Fruit fly (Drosophila melanogaster) whole organism, embryonic: ENCODE results near the gene CG42716.

Source experiments
- Adf1 ChIP-seq: fragments of 200-800 bp; sonication (Bioruptor generic); IDR thresholded peaks from 2 replicates; pipeline ENCODE4 v1.3.6; 2022; ENCODE audit warnings: missing biosample characterization, missing genetic modification characterization
- CG10959 ChIP-seq: fragments of 200-800 bp; sonication (Bioruptor generic); IDR thresholded peaks from 2 replicates; pipeline ENCODE4 v1.3.6; 2022; ENCODE audit warnings: missing biosample characterization, missing genetic modification characterization
- CG11247 ChIP-seq: fragments of 200-800 bp; sonication (Bioruptor generic); IDR thresholded peaks from 2 replicates; pipeline ENCODE4 v1.3.6; 2022; ENCODE audit warnings: missing biosample characterization, missing genetic modification characterization
- CG11560 ChIP-seq: fragments of 200-800 bp; sonication (Bioruptor generic); IDR thresholded peaks from 3 replicates; pipeline ENCODE4 v1.3.6; 2022; ENCODE audit warnings: missing biosample characterization, missing genetic modification characterization
- CG15073 ChIP-seq: fragments of 200-800 bp; sonication (Bioruptor generic); optimal IDR thresholded peaks from 2 replicates; lab custom pipeline; 2016; ENCODE audit warnings: missing biosample characterization, missing genetic modification characterization
- CG17186 ChIP-seq: fragments of 200-800 bp; sonication (Bioruptor generic); optimal IDR thresholded peaks from 3 replicates; lab custom pipeline; 2017; ENCODE audit warnings: missing biosample characterization, missing genetic modification reagents, missing genetic modification characterization
- CG17359 ChIP-seq: fragments of 200-800 bp; sonication (Bioruptor generic); optimal IDR thresholded peaks from 3 replicates; lab custom pipeline; 2018; ENCODE audit warnings: missing biosample characterization, mild to moderate bottlenecking, missing genetic modification characterization, moderate library complexity
- CG17802 ChIP-seq: fragments of 200-800 bp; sonication (Bioruptor generic); optimal IDR thresholded peaks from 2 replicates; lab custom pipeline; 2018; ENCODE audit warnings: missing biosample characterization, mild to moderate bottlenecking, missing genetic modification characterization, moderate library complexity
- CG18262 ChIP-seq: fragments of 200-800 bp; optimal IDR thresholded peaks from 3 replicates; lab custom pipeline; 2019; ENCODE audit warnings: missing biosample characterization, mild to moderate bottlenecking, missing genetic modification characterization, moderate library complexity
- CG3163 ChIP-seq: fragments of 200-800 bp; sonication (Bioruptor generic); optimal IDR thresholded peaks from 3 replicates; lab custom pipeline; 2016; ENCODE audit warnings: missing biosample characterization, missing genetic modification characterization
- CG3281 ChIP-seq: fragments of 200-800 bp; sonication (Bioruptor generic); optimal IDR thresholded peaks from 3 replicates; lab custom pipeline; 2017; ENCODE audit warnings: missing biosample characterization, mild to moderate bottlenecking, missing genetic modification characterization
- CG34376 ChIP-seq: fragments of 200-800 bp; sonication (Bioruptor generic); optimal IDR thresholded peaks from 2 replicates; lab custom pipeline; 2018; ENCODE audit warnings: missing biosample characterization, mild to moderate bottlenecking, missing genetic modification characterization
- CG3726 ChIP-seq: fragments of 200-800 bp; sonication (Bioruptor generic); IDR thresholded peaks from 3 replicates; pipeline ENCODE4, ENCODE4 v1.3.6; 2022; ENCODE audit warnings: missing biosample characterization, missing genetic modification characterization
- CG43689 ChIP-seq: fragments of 200-800 bp; sonication (Bioruptor generic); IDR thresholded peaks from 2 replicates; pipeline ENCODE4 v1.3.6; 2022; ENCODE audit warnings: missing biosample characterization, missing genetic modification characterization
- CG6654 ChIP-seq: fragments of 200-800 bp; sonication (Bioruptor generic); optimal IDR thresholded peaks from 2 replicates; lab custom pipeline; 2017; ENCODE audit warnings: missing biosample characterization, mild to moderate bottlenecking, missing genetic modification characterization
- CG8924 ChIP-seq: fragments of 200-800 bp; optimal IDR thresholded peaks from 3 replicates; lab custom pipeline; 2019; ENCODE audit warnings: missing biosample characterization, mild to moderate bottlenecking, missing genetic modification characterization, moderate library complexity
- Chrac-16 ChIP-seq: fragments of 200-800 bp; sonication (Bioruptor generic); optimal IDR thresholded peaks from 3 replicates; lab custom pipeline; 2016; ENCODE audit warnings: missing biosample characterization, missing genetic modification characterization
- Ets65A ChIP-seq: fragments of 200-800 bp; sonication (Bioruptor generic); peaks from one replicate; lab custom pipeline; 2016; ENCODE audit warnings: missing biosample characterization, missing genetic modification characterization
- Gsc ChIP-seq: fragments of 200-800 bp; sonication (Bioruptor generic); IDR thresholded peaks from 2 replicates; pipeline ENCODE4 v1.3.6; 2022; ENCODE audit warnings: missing biosample characterization, missing genetic modification characterization
- HLH3B ChIP-seq: fragments of 200-800 bp; sonication (Bioruptor generic); IDR thresholded peaks from 2 replicates; pipeline ENCODE4 v1.3.6; 2022; ENCODE audit warnings: missing biosample characterization, missing genetic modification characterization
- Lhr ChIP-seq: fragments of 200-800 bp; sonication (Bioruptor generic); optimal IDR thresholded peaks from 3 replicates; lab custom pipeline; 2017; ENCODE audit warnings: mild to moderate bottlenecking, missing biosample characterization, missing genetic modification reagents, missing genetic modification characterization
- MBD-R2 ChIP-seq: fragments of 200-800 bp; sonication (Bioruptor generic); IDR thresholded peaks from 2 replicates; pipeline ENCODE4 v1.3.6; 2022; ENCODE audit warnings: missing biosample characterization, missing genetic modification characterization
- NFAT ChIP-seq: fragments of 200-800 bp; sonication (Bioruptor generic); IDR thresholded peaks from 2 replicates; pipeline ENCODE4 v1.3.6; 2022; ENCODE audit warnings: missing biosample characterization, missing genetic modification characterization
- NK7.1 ChIP-seq: fragments of 200-800 bp; sonication (Bioruptor generic); optimal IDR thresholded peaks from 3 replicates; lab custom pipeline; 2016; ENCODE audit warnings: missing biosample characterization, missing genetic modification characterization
- Pdp1 ChIP-seq, 2 experiments: fragments of 200-800 bp; sonication (Bioruptor generic); optimal IDR thresholded peaks; 3 replicates each; lab custom pipeline; 2016; ENCODE audit warnings: missing biosample characterization in 2 of 2, missing genetic modification characterization in 2 of 2, mild to moderate bottlenecking in 1 of 2, moderate library complexity in 1 of 2
- Rx ChIP-seq: fragments of 200-800 bp; sonication (Bioruptor generic); IDR thresholded peaks from 2 replicates; pipeline ENCODE4 v1.3.6; 2022; ENCODE audit warnings: missing biosample characterization, missing genetic modification characterization
- Side ChIP-seq: fragments of 200-800 bp; sonication (Bioruptor generic); optimal IDR thresholded peaks from 2 replicates; lab custom pipeline; 2016; ENCODE audit warnings: missing biosample characterization, missing genetic modification characterization
- Sin3A ChIP-seq: fragments of >200 bp; optimal IDR thresholded peaks from 2 replicates; lab custom pipeline; 2018
- Sry-β ChIP-seq: fragments of 200-800 bp; sonication (Bioruptor generic); optimal IDR thresholded peaks from 2 replicates; lab custom pipeline; 2018; ENCODE audit warnings: missing biosample characterization, mild to moderate bottlenecking, missing genetic modification characterization, moderate library complexity
- Taf1 ChIP-seq: fragments of 200-800 bp; sonication (Bioruptor generic); IDR thresholded peaks from 2 replicates; pipeline ENCODE4 v1.3.6; 2022; ENCODE audit warnings: missing biosample characterization, missing genetic modification characterization
- YL-1 ChIP-seq: fragments of 200-800 bp; sonication (Bioruptor generic); optimal IDR thresholded peaks from 3 replicates; lab custom pipeline; 2017; ENCODE audit warnings: missing biosample characterization, mild to moderate bottlenecking, missing genetic modification characterization
- ap ChIP-seq: fragments of 200-800 bp; sonication (Bioruptor generic); IDR thresholded peaks from 2 replicates; pipeline ENCODE4 v1.3.6; 2022; ENCODE audit warnings: missing biosample characterization, missing genetic modification characterization
- chif ChIP-seq, 2 experiments: fragments of 200-800 bp; sonication (Bioruptor generic); optimal IDR thresholded peaks; 3 replicates each; lab custom pipeline; 2016; ENCODE audit warnings: missing biosample characterization in 2 of 2, missing genetic modification characterization in 2 of 2
- crc ChIP-seq: fragments of 200-800 bp; sonication (Bioruptor generic); optimal IDR thresholded peaks from 2 replicates; lab custom pipeline; 2016; ENCODE audit warnings: missing biosample characterization, missing genetic modification characterization
- croc ChIP-seq: fragments of 200-800 bp; sonication (Bioruptor generic); conservative IDR thresholded peaks from 3 replicates; pipeline ENCODE4 v1.3.6; 2022; ENCODE audit warnings: missing biosample characterization, missing genetic modification characterization
- gcm ChIP-seq: fragments of 200-800 bp; sonication (Bioruptor generic); optimal IDR thresholded peaks from 2 replicates; lab custom pipeline; 2019; ENCODE audit warnings: missing biosample characterization, mild to moderate bottlenecking, missing genetic modification characterization, moderate library complexity
- gt ChIP-seq: fragments of 200-800 bp; sonication (Bioruptor generic); IDR thresholded peaks from 2 replicates; pipeline ENCODE4 v1.3.6; 2022; ENCODE audit warnings: missing biosample characterization, missing genetic modification characterization
- h ChIP-seq: fragments of >200 bp; optimal IDR thresholded peaks from 2 replicates; lab custom pipeline; 2017
- hb ChIP-seq: fragments of 200-800 bp; sonication (Bioruptor generic); IDR thresholded peaks from 3 replicates; pipeline ENCODE4 v1.3.6; 2022; ENCODE audit warnings: missing biosample characterization, missing genetic modification characterization; ENCODE audit not compliant: partially characterized antibody
- lbe ChIP-seq: fragments of 200-800 bp; sonication (Bioruptor generic); optimal IDR thresholded peaks from 2 replicates; lab custom pipeline; 2016; ENCODE audit warnings: missing biosample characterization, mild to moderate bottlenecking, missing genetic modification characterization
- nerfin-2 ChIP-seq: fragments of 200-800 bp; sonication (Bioruptor generic); IDR thresholded peaks from 2 replicates; pipeline ENCODE4 v1.3.6; 2022; ENCODE audit warnings: missing biosample characterization, missing genetic modification characterization; ENCODE audit not compliant: partially characterized antibody
- org-1 ChIP-seq: fragments of 200-800 bp; sonication (Bioruptor generic); optimal IDR thresholded peaks from 2 replicates; lab custom pipeline; 2017; ENCODE audit warnings: missing biosample characterization, missing genetic modification characterization
- pita ChIP-seq: fragments of 200-800 bp; sonication (Bioruptor generic); optimal IDR thresholded peaks from 2 replicates; lab custom pipeline; 2017; ENCODE audit warnings: missing biosample characterization, mild to moderate bottlenecking, missing genetic modification characterization
- pnt ChIP-seq: fragments of 200-800 bp; sonication (Bioruptor generic); optimal IDR thresholded peaks from 3 replicates; lab custom pipeline; 2016; ENCODE audit warnings: missing biosample characterization, missing genetic modification characterization
- run ChIP-seq: fragments of 200-800 bp; sonication (Bioruptor generic); optimal IDR thresholded peaks from 3 replicates; lab custom pipeline; 2018; ENCODE audit warnings: missing biosample characterization, mild to moderate bottlenecking, missing genetic modification characterization
- sd ChIP-seq: fragments of 200-800 bp; sonication (Bioruptor generic); optimal IDR thresholded peaks from 3 replicates; lab custom pipeline; 2018; ENCODE audit warnings: missing biosample characterization, mild to moderate bottlenecking, missing genetic modification characterization, moderate library complexity
- shn ChIP-seq: fragments of 200-800 bp; sonication (Bioruptor generic); optimal IDR thresholded peaks from 3 replicates; lab custom pipeline; 2016; ENCODE audit warnings: missing biosample characterization, missing genetic modification characterization
- sima ChIP-seq: fragments of 200-800 bp; sonication (Bioruptor generic); optimal IDR thresholded peaks from 2 replicates; lab custom pipeline; 2016; ENCODE audit warnings: missing biosample characterization, missing genetic modification characterization
- sr ChIP-seq: fragments of 200-800 bp; sonication (Bioruptor generic); IDR thresholded peaks from 3 replicates; pipeline ENCODE4 v1.3.6; 2022; ENCODE audit warnings: missing biosample characterization, missing genetic modification characterization
- sug ChIP-seq: fragments of 200-800 bp; optimal IDR thresholded peaks from 2 replicates; lab custom pipeline; 2019; ENCODE audit warnings: missing biosample characterization, mild to moderate bottlenecking, missing genetic modification characterization, moderate library complexity
- tin ChIP-seq: fragments of 200-800 bp; sonication (Bioruptor generic); optimal IDR thresholded peaks from 3 replicates; lab custom pipeline; 2016; ENCODE audit warnings: missing biosample characterization, missing genetic modification characterization
- tx ChIP-seq: fragments of 200-800 bp; sonication (Bioruptor generic); optimal IDR thresholded peaks from 2 replicates; lab custom pipeline; 2016; ENCODE audit warnings: missing biosample characterization, missing genetic modification characterization
- unpg ChIP-seq: fragments of 200-800 bp; sonication (Bioruptor generic); optimal IDR thresholded peaks from 3 replicates; lab custom pipeline; 2018; ENCODE audit warnings: missing biosample characterization, mild to moderate bottlenecking, missing genetic modification characterization, moderate library complexity
- yki ChIP-seq: fragments of >200 bp; optimal IDR thresholded peaks from 3 replicates; lab custom pipeline; 2018

The CG42716 gene

DNA sequence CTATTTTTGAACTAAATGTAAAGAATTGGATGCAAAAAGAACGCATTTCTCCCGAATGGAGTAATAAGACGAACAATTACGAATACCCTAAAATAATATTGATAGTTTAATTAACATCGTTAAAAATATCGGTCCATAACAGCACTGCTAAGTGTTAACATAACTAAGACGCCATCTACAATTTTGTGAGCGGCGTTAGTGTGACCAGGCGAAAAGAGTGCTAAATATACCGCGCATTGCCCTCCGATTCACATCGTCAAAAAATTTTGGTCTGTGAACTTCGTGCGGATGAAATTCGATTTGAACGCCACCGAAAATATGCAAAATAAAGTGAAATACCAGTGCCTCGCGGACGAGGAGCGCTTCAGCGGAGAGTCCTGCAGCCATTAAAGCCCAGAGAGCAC, 18.1 kb downstream of the CG42716 start, which contains the start of gene Mbs (continued):
- TF ChIP-seq Side (GFP tag; lab: Kevin White, UChicago) (no peak), tin (GFP tag; lab: Kevin White, UChicago) (no peak), sr (GFP tag; lab: Robert Waterston, UW) (no peak), ap (GFP tag; lab: Robert Waterston, UW) (no peak), CG11560 (tag; lab: Robert Waterston, UW) (no peak), pnt (GFP tag; lab: Kevin White, UChicago) (no peak), unpg (peak; percentile 2), NFAT (GFP tag; lab: Robert Waterston, UW) (peak; percentile 10; the same call in 1 of the 2 replicates), Ets65A (GFP tag; lab: Kevin White, UChicago) (no peak), CG6654 (GFP tag; lab: Kevin White, UChicago) (no peak), MBD-R2 (GFP tag; lab: Robert Waterston, UW) (peak; percentile 25; the same call in 1 of the 2 replicates), tx (GFP tag; lab: Kevin White, UChicago) (no peak), yki (lab: Kevin White, UChicago) (no peak), gcm (GFP tag; lab: Kevin White, UChicago) (no peak), CG17802 (tag; lab: Kevin White, UChicago) (no peak), CG8924 (tag; lab: Kevin White, UChicago) (peak; percentile 5), h (lab: Kevin White, UChicago) (no peak), Chrac-16 (GFP tag; lab: Kevin White, UChicago) (no peak), shn (GFP tag; lab: Kevin White, UChicago) (no peak), Lhr (GFP tag; lab: Kevin White, UChicago) (peak; percentile 55), run (tag; lab: Kevin White, UChicago) (peak; percentile 6), sd (no peak), CG3163 (no peak), Gsc (GFP tag; lab: Robert Waterston, UW) (no peak), nerfin-2 (GFP tag; lab: Robert Waterston, UW) (0 out of 2 replicates have a peak, but pooled peaks have one; percentile 7), CG10959 (no peak), crc (GFP tag; lab: Kevin White, UChicago) (no peak), Taf1 (GFP tag; lab: Robert Waterston, UW) (no peak), sug (peak; percentile 18), YL-1 (GFP tag; lab: Kevin White, UChicago) (peak; percentile 73), Sry-β (GFP tag; lab: Kevin White, UChicago) (no peak), CG43689 (GFP tag; lab: Robert Waterston, UW) (no peak), org-1 (GFP tag; lab: Kevin White, UChicago) (no peak), CG17359 (tag; lab: Kevin White, UChicago) (peak; percentile 11), CG18262 (no peak), NK7.1 (GFP tag; lab: Kevin White, UChicago) (no peak), CG15073 (no peak), Pdp1 (GFP tag; optimal IDR thresholded peaks at IDR 0.05; lab: Kevin White, UChicago) (no peak), CG34376 (GFP tag; lab: Kevin White, UChicago) (peak; percentile 50), chif (GFP tag; optimal IDR thresholded peaks at IDR 0.05; lab: Kevin White, UChicago) (no peak), hb (GFP tag; lab: Robert Waterston, UW) (peak; percentile 51; the same call in 2 of the 3 replicates), croc (no peak), CG17186 (GFP tag; lab: Kevin White, UChicago) (peak; percentile 46), CG11247 (GFP tag; lab: Robert Waterston, UW) (no peak), lbe (GFP tag; lab: Kevin White, UChicago) (no peak), CG3281 (GFP tag; lab: Kevin White, UChicago) (no peak), Rx (GFP tag; lab: Robert Waterston, UW) (no peak), Sin3A (lab: Kevin White, UChicago) (peak; percentile 27), pita (GFP tag; lab: Kevin White, UChicago) (no peak), Adf1 (GFP tag; lab: Robert Waterston, UW) (no peak), HLH3B (no peak), sima (GFP tag; lab: Kevin White, UChicago) (no peak), CG3726 (GFP tag; lab: Robert Waterston, UW) (no peak), gt (GFP tag; lab: Robert Waterston, UW) (no peak)
